Fruit fly (Drosophila melanogaster): Measurements from ENCODE around the gene HDAC11.

dm6 chr3R:24816993-24817854 lies 38.8 kb downstream of the HDAC11 start, which contains the start of the genes CG5808 and Saf-B:
- TF ChIP-seq lz (GFP tag; optimal IDR thresholded peaks at IDR 0.05) (no peak), CG6854 (GFP tag; optimal IDR thresholded peaks at IDR 0.05) (no peak), Eip75B (GFP tag; optimal IDR thresholded peaks at IDR 0.05) (no peak), topi (GFP tag; optimal IDR thresholded peaks at IDR 0.05) (no peak), CG3919 (GFP tag; optimal IDR thresholded peaks at IDR 0.05) (no peak), fd59A (GFP tag; optimal IDR thresholded peaks at IDR 0.05) (no peak), vri (GFP tag; optimal IDR thresholded peaks at IDR 0.05) (no peak), OdsH (GFP tag; optimal IDR thresholded peaks at IDR 0.05) (no peak), spab (GFP tag; optimal IDR thresholded peaks at IDR 0.05) (no peak), cyc (GFP tag; optimal IDR thresholded peaks at IDR 0.05) (peak; percentile 46), Hr4 (GFP tag; optimal IDR thresholded peaks at IDR 0.05) (no peak)
